Fruit fly (Drosophila melanogaster): Measurements from ENCODE around the gene CG42747.

CG42747 gene

DNA sequence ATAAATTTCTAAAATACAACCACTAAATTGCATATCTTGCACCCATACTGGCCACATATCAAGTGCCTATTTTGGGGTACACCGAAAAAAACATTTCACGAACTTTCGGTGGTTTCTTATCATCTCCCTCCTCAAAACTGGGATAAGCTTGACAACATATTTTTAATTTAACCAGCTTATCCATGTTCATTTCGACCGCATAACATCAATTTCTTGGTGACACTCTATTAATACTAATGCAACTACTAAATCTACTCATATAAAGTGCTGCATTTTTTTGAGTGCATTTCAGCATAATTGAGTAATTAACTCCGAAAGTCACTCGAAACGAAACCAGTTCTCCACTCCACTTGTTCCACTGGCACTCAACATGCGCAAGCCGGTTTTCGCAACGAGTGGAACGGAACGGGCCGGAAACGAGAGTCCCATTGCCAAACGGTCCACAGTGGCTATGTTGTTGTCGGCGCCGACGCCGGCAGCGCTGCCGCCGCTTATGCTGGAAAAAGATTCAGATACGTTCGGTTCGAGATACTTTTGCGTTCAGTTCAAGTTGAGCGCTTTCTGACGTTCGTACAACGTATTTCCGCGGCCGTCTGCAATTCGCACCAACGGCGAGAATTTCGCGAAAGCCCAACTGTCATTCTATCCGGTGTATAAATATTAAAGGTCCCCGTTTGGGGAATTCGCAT is at the start of gene CG42747 (continued):
- TF ChIP-seq zfh1 (GFP tag; IDR thresholded peaks at IDR 0.05), result peak; percentile 79
- no peak for TF ChIP-seq Lim3 (GFP tag; IDR thresholded peaks at IDR 0.05)
- no peak for TF ChIP-seq Hr39 (optimal IDR thresholded peaks at IDR 0.05)
- TF ChIP-seq CG34422 (GFP tag; IDR thresholded peaks at IDR 0.05), result peak; percentile 71; the same call in 2 of the 3 replicates
- peak; percentile 48 for TF ChIP-seq CG1792 (GFP tag; optimal IDR thresholded peaks at IDR 0.05)
- TF ChIP-seq vnd (GFP tag; IDR thresholded peaks at IDR 0.05; ENCODE audit: partially characterized antibody), result no peak
- TF ChIP-seq CG6683 (GFP tag; optimal IDR thresholded peaks at IDR 0.05), result no peak
- peak; percentile 17; the same call in 1 of the 2 replicates for TF ChIP-seq tna (GFP tag; IDR thresholded peaks at IDR 0.05; ENCODE audit: partially characterized antibody)
- TF ChIP-seq Aef1 (GFP tag; IDR thresholded peaks at IDR 0.05), result no peak
- TF ChIP-seq CG5953 (GFP tag; IDR thresholded peaks at IDR 0.05), result no peak
- TF ChIP-seq PHDP (tag; optimal IDR thresholded peaks at IDR 0.05), result peak; percentile 80
- TF ChIP-seq mld (GFP tag; IDR thresholded peaks at IDR 0.05; ENCODE audit: partially characterized antibody), result no peak
- TF ChIP-seq Ravus (GFP tag; IDR thresholded peaks at IDR 0.05), result peak; percentile 24
- peak; percentile 63 for TF ChIP-seq tap (tag; optimal IDR thresholded peaks at IDR 0.05)
- no peak for TF ChIP-seq exex (tag; optimal IDR thresholded peaks at IDR 0.05)
- no peak for TF ChIP-seq caup (GFP tag; optimal IDR thresholded peaks at IDR 0.05; ENCODE audit: severe bottlenecking)
- no peak for TF ChIP-seq hth (optimal IDR thresholded peaks at IDR 0.05)
- 0 out of 3 replicates have a peak, but pooled peaks have one; percentile 55 for TF ChIP-seq CG3726 (GFP tag; IDR thresholded peaks at IDR 0.05)
- peak; percentile 91 for TF ChIP-seq gsb-n (tag; optimal IDR thresholded peaks at IDR 0.05)
- no peak for TF ChIP-seq CG16779 (GFP tag; IDR thresholded peaks at IDR 0.05)
- peak; percentile 42 for TF ChIP-seq cato (GFP tag; optimal IDR thresholded peaks at IDR 0.05; ENCODE audit: borderline replicate concordance)
- TF ChIP-seq CG4360 (GFP tag; IDR thresholded peaks at IDR 0.05), result peak; percentile 95
- no peak for TF ChIP-seq lbe (GFP tag; optimal IDR thresholded peaks at IDR 0.05)
- TF ChIP-seq CG4404 (GFP tag; IDR thresholded peaks at IDR 0.05), result peak; percentile 20; the same call in 1 of the 2 replicates
- peak; percentile 85 for TF ChIP-seq CG2875 (GFP tag; optimal IDR thresholded peaks at IDR 0.05)
- peak; percentile 60 for TF ChIP-seq Sox100B (GFP tag; optimal IDR thresholded peaks at IDR 0.05)
- TF ChIP-seq NFAT (GFP tag; IDR thresholded peaks at IDR 0.05), result no peak
- TF ChIP-seq GATAe (GFP tag; conservative IDR thresholded peaks at IDR 0.05), result no peak
- no peak for TF ChIP-seq CG7987 (GFP tag; optimal IDR thresholded peaks at IDR 0.05)
- peak; percentile 51 for TF ChIP-seq Ada2b (GFP tag; IDR thresholded peaks at IDR 0.05)
- TF ChIP-seq CG13775 (GFP tag; optimal IDR thresholded peaks at IDR 0.05), result peak; percentile 71
- 0 out of 3 replicates have a peak, but pooled peaks have one; percentile 12 for TF ChIP-seq Doc3 (GFP tag; IDR thresholded peaks at IDR 0.05; ENCODE audit: partially characterized antibody)
- TF ChIP-seq klu (GFP tag; IDR thresholded peaks at IDR 0.05), result no peak
- TF ChIP-seq bbx (GFP tag; IDR thresholded peaks at IDR 0.05; ENCODE audit: partially characterized antibody), result peak; percentile 71; the same call in 1 of the 2 replicates
- no peak for TF ChIP-seq crp (GFP tag; optimal IDR thresholded peaks at IDR 0.05)
- TF ChIP-seq CG9817 (tag; optimal IDR thresholded peaks at IDR 0.05), result no peak
- peak; percentile 38 for TF ChIP-seq CHES-1-like (GFP tag; optimal IDR thresholded peaks at IDR 0.05)
- peak; percentile 77 for TF ChIP-seq CG15601 (tag; optimal IDR thresholded peaks at IDR 0.05)
- TF ChIP-seq eve (GFP tag; optimal IDR thresholded peaks at IDR 0.05), result peak in 1 of 2 experiments; percentile 93
- TF ChIP-seq gfzf (GFP tag; optimal IDR thresholded peaks at IDR 0.05), result no peak
- TF ChIP-seq sens (GFP tag), result peak; percentile 99
- TF ChIP-seq CG17568 (GFP tag; optimal IDR thresholded peaks at IDR 0.05), result peak; percentile 76
- TF ChIP-seq CG43689 (GFP tag; IDR thresholded peaks at IDR 0.05), result no peak
- no peak for TF ChIP-seq aop (GFP tag; IDR thresholded peaks at IDR 0.05)
- TF ChIP-seq CG9609 (GFP tag; optimal IDR thresholded peaks at IDR 0.05), result peak; percentile 77
- no peak for TF ChIP-seq Lpt (GFP tag; optimal IDR thresholded peaks at IDR 0.05)
- peak; percentile 89 for TF ChIP-seq CG31441 (GFP tag; IDR thresholded peaks at IDR 0.05)
- TF ChIP-seq CG2678 (tag; optimal IDR thresholded peaks at IDR 0.05), result peak; percentile 81
- peak; percentile 16 for TF ChIP-seq CG34376 (GFP tag; optimal IDR thresholded peaks at IDR 0.05)
